Fruit fly (Drosophila melanogaster) S2 (cell line): ENCODE measurements around the gene CG34026.

ENCODE experiments used
- CG8478 ChIP-seq: fragments of >200 bp; optimal IDR thresholded peaks from 2 replicates; lab custom pipeline; 2018
- CTCF ChIP-seq, 2 experiments: fragments of >200 bp; optimal IDR thresholded peaks; 2 replicates each; lab custom pipeline; 2018

DNA sequence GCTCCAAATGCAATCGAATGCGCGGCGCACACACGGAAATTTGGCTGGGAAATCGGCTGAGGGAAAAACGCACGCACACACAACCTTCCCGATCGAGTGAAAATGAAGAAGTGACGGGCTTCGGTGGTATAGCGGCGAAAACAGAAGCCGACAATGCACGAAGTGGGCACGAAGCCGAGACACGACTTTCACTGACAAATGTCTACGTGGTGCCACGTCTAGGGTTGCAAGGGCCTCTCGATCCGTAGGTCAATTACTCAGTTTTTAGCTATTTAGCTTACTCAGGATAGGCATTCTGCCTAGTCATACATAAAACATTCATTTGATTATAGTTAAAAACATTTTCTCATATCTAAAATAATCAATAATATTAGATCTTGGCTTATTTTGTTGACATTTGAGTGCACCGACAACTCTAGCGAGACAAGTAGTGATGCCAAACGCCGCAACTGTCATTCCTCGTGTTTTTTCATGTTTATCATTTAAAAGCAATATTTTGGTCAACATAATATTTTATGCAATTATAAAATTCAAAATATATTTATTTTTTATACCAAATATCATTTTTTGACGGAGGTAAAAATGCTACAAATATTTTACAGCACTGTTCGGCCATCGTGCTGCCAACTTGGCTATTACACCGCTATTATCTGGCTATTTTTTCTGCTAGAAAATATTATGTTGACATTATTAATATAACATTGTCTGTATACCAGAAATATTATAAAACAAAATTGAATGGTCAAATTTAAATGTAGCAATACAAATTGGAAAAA is 20.1 kb downstream of the CG34026 start:
- TF ChIP-seq CG8478 (lab: Kevin White, UChicago) = no peak
- no peak for TF ChIP-seq CTCF (optimal IDR thresholded peaks at IDR 0.05; lab: Kevin White, UChicago)
